Worm (Caenorhabditis elegans): ENCODE results near the gene clec-156.

DNA sequence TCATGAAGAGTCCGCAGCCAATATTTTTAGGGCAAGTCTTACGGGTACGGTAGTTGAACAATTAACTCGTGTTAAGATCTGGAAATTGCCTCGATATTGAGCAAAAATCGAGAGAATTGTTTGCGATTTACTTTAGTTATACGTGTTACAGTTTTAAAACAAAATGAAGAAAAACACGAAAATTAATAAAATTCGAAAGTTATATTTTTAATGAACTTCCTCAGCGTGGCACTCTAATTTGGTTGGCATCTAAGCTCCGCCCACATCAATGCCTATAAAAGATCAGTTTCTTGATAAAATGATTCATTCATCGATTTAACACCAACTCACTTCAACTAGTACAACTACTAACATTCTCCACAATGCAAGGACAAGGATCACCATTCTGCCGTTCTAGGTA lies 28.4 kb upstream of the clec-156 start, which contains the start of gene gipc-1:
- TF ChIP-seq fos-1 (tag; optimal IDR thresholded peaks at IDR 0.05) (no peak), hif-1 (tag; optimal IDR thresholded peaks at IDR 0.05) (no peak), lin-39 (tag; optimal IDR thresholded peaks at IDR 0.05) (no peak), nhr-28 (tag; optimal IDR thresholded peaks at IDR 0.05) (no peak), aly-2 (tag; optimal IDR thresholded peaks at IDR 0.05) (no peak)

Data from whole organism, L4 larva.